Worm (Caenorhabditis elegans): ENCODE results near the gene C05B5.2.

DNA sequence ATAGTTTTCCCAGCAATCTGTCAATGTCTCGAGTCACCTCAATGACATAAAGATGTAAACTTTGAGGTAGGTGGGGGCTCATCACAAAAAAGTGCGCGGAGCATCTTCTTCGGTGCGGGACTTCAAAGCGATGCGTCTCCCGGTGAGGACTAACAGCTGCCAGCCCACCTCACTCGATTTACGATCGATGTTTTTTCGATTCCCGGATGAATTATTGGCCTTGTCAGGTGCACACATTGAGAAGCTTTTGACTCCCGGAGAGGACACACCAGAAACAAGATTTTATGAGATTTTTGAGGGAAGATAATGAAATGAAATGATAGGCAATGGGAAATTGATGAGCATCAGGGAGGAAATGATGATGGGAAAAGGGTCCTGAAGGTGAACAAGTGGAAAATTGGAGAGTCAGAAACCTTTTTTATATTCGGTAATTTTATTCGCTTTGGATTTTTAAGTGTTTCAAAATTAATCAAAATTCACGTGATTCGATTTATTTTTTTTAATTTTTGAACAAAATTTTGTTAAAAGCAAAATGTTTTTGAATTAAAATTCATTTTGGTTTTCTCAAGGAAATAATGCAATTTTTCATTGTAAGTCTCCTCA, 13.4 kb downstream of the C05B5.2 start, which contains the start of gene C05B5.12:
- TF ChIP-seq unc-62 (GFP tag; optimal IDR thresholded peaks at IDR 0.05) (no peak), tbx-2 (tag; optimal IDR thresholded peaks at IDR 0.05) (no peak), egl-27 (tag; optimal IDR thresholded peaks at IDR 0.05) (no peak), nhr-28 (tag; optimal IDR thresholded peaks at IDR 0.05) (no peak), nhr-67 (tag; optimal IDR thresholded peaks at IDR 0.05) (no peak), ZK546.5 (tag; optimal IDR thresholded peaks at IDR 0.05) (no peak), elt-3 (tag; optimal IDR thresholded peaks at IDR 0.05) (no peak), nhr-43 (tag; optimal IDR thresholded peaks at IDR 0.05; ENCODE audit: poor library complexity, severe bottlenecking) (no peak), R02D3.7 (tag; optimal IDR thresholded peaks at IDR 0.05) (no peak), fos-1 (tag; optimal IDR thresholded peaks at IDR 0.05) (no peak)

All from whole organism, L3 larva.